Fruit fly (Drosophila melanogaster): ENCODE measurements around the gene und.

und gene

dm6 chr2L:9770896-9771295, 7.7 kb downstream of the und start, which contains the start of gene ppk18:
Gene ppk18 (minus strand): TSS chr2L:9770996.
- TF ChIP-seq Dif (GFP tag; optimal IDR thresholded peaks at IDR 0.05; ENCODE audit: partially characterized antibody) (no peak), woc (GFP tag; optimal IDR thresholded peaks at IDR 0.05) (no peak), Dfd (GFP tag; optimal IDR thresholded peaks at IDR 0.05) (no peak), dmrt93B (GFP tag; optimal IDR thresholded peaks at IDR 0.05) (no peak), pan (optimal IDR thresholded peaks at IDR 0.05) (no peak), foxo (GFP tag; optimal IDR thresholded peaks at IDR 0.05) (no peak), psq (GFP tag; optimal IDR thresholded peaks at IDR 0.05) (no peak), dsf (GFP tag; optimal IDR thresholded peaks at IDR 0.05; ENCODE audit: borderline replicate concordance) (no peak)

- no peak for TF ChIP-seq Dif (GFP tag; optimal IDR thresholded peaks at IDR 0.05; ENCODE audit: partially characterized antibody)
- TF ChIP-seq woc (GFP tag; optimal IDR thresholded peaks at IDR 0.05) = no peak
- no peak for TF ChIP-seq Hr78 (GFP tag; optimal IDR thresholded peaks at IDR 0.05)
- TF ChIP-seq N (GFP tag; optimal IDR thresholded peaks at IDR 0.05) = no peak
- TF ChIP-seq Jra (GFP tag; optimal IDR thresholded peaks at IDR 0.05) = no peak
- no peak for TF ChIP-seq CG9705 (GFP tag; optimal IDR thresholded peaks at IDR 0.05)
- TF ChIP-seq h (GFP tag; optimal IDR thresholded peaks at IDR 0.05) = no peak
- no peak for TF ChIP-seq rgr (GFP tag; optimal IDR thresholded peaks at IDR 0.05)
- no peak for TF ChIP-seq ey (GFP tag; optimal IDR thresholded peaks at IDR 0.05)
- TF ChIP-seq tai (GFP tag; optimal IDR thresholded peaks at IDR 0.05) = no peak
- no peak for TF ChIP-seq dsf (GFP tag; optimal IDR thresholded peaks at IDR 0.05; ENCODE audit: borderline replicate concordance)
- no peak for TF ChIP-seq sv (GFP tag; optimal IDR thresholded peaks at IDR 0.05)
- TF ChIP-seq usp (GFP tag; optimal IDR thresholded peaks at IDR 0.05) = no peak
- TF ChIP-seq jim (GFP tag; optimal IDR thresholded peaks at IDR 0.05) = no peak
- no peak for TF ChIP-seq CrebA (GFP tag; optimal IDR thresholded peaks at IDR 0.05; ENCODE audit: borderline replicate concordance)
- TF ChIP-seq OdsH (GFP tag; optimal IDR thresholded peaks at IDR 0.05) = no peak
- no peak for TF ChIP-seq Rel (GFP tag; optimal IDR thresholded peaks at IDR 0.05)
- no peak for TF ChIP-seq Rel (tag; optimal IDR thresholded peaks at IDR 0.05)
- TF ChIP-seq dl (GFP tag; optimal IDR thresholded peaks at IDR 0.05; ENCODE audit: insufficient read depth in 1 of 2, partially characterized antibody in 2 of 2) = no peak
Measured at dm6 chr2L:9774980-9775628, 11.9 kb downstream of the und start, which contains the start of the genes ppk11 and ppk16. Gene ppk11 (minus strand): TSS chr2L:9775030. Gene ppk16 (minus strand): TSS chr2L:9775030.

dm6 chr2L:9777927-9778326, 14.8 kb downstream of the und start:
- no peak for TF ChIP-seq usp (GFP tag; optimal IDR thresholded peaks at IDR 0.05)
- TF ChIP-seq GATAd (GFP tag; optimal IDR thresholded peaks at IDR 0.05) = no peak
- no peak for TF ChIP-seq Rel (GFP tag; optimal IDR thresholded peaks at IDR 0.05)
- peak; percentile 95 for TF ChIP-seq Rel (tag; optimal IDR thresholded peaks at IDR 0.05)

- TF ChIP-seq woc (GFP tag; optimal IDR thresholded peaks at IDR 0.05) (no peak), ey (GFP tag; optimal IDR thresholded peaks at IDR 0.05) (no peak), Hnf4 (GFP tag; optimal IDR thresholded peaks at IDR 0.05) (no peak), OdsH (GFP tag; optimal IDR thresholded peaks at IDR 0.05) (no peak), brk (GFP tag; optimal IDR thresholded peaks at IDR 0.05) (no peak), Hr78 (GFP tag; optimal IDR thresholded peaks at IDR 0.05) (no peak), CrebA (GFP tag; optimal IDR thresholded peaks at IDR 0.05; ENCODE audit: borderline replicate concordance) (no peak), Abd-B (GFP tag; optimal IDR thresholded peaks at IDR 0.05) (no peak), br (GFP tag; optimal IDR thresholded peaks at IDR 0.05) (no peak), dmrt93B (GFP tag; optimal IDR thresholded peaks at IDR 0.05) (no peak), usp (GFP tag; optimal IDR thresholded peaks at IDR 0.05) (no peak), pan (optimal IDR thresholded peaks at IDR 0.05) (no peak), Rel (GFP tag; optimal IDR thresholded peaks at IDR 0.05) (no peak), Rel (tag; optimal IDR thresholded peaks at IDR 0.05) (no peak)
Measured at dm6 chr2L:9778416-9778815, 15.2 kb downstream of the und start.

- TF ChIP-seq br (GFP tag; optimal IDR thresholded peaks at IDR 0.05) = no peak
Measured at dm6 chr2L:9779147-9779546, 16.0 kb downstream of the und start.

- TF ChIP-seq Rel (GFP tag; optimal IDR thresholded peaks at IDR 0.05) = no peak
- peak; percentile 31 for TF ChIP-seq Rel (tag; optimal IDR thresholded peaks at IDR 0.05)
- TF ChIP-seq Hr83 (GFP tag; optimal IDR thresholded peaks at IDR 0.05; ENCODE audit: poor library complexity, severe bottlenecking) = no peak
- TF ChIP-seq dl (GFP tag; optimal IDR thresholded peaks at IDR 0.05; ENCODE audit: insufficient read depth in 1 of 2, partially characterized antibody in 2 of 2) = no peak
Measured at dm6 chr2L:9779754-9780153, 16.6 kb downstream of the und start.

Measured in whole organism, wandering third instar larva.